Fruit fly (Drosophila melanogaster) whole organism, embryonic: ENCODE data around the gene CG5758.
A peak's percentile ranks its signal among the peaks of the same experiment; 100 is the strongest.

ENCODE experiments used
- Antp ChIP-seq: fragments of 200-800 bp; sonication (Bioruptor generic); optimal IDR thresholded peaks from 3 replicates; lab custom pipeline; 2016; ENCODE audit warnings: missing biosample characterization, missing genetic modification characterization
- Atf3 ChIP-seq: fragments of 200-800 bp; sonication (Bioruptor generic); optimal IDR thresholded peaks from 3 replicates; lab custom pipeline; 2016; ENCODE audit warnings: missing biosample characterization, missing genetic modification characterization
- CG10979 ChIP-seq: fragments of 200-800 bp; sonication (Bioruptor generic); optimal IDR thresholded peaks from 2 replicates; lab custom pipeline; 2018; ENCODE audit warnings: missing biosample characterization, mild to moderate bottlenecking, missing genetic modification characterization, moderate library complexity
- CG11398 ChIP-seq: fragments of 200-800 bp; sonication (Bioruptor generic); optimal IDR thresholded peaks from 2 replicates; lab custom pipeline; 2016; ENCODE audit warnings: missing biosample characterization, missing genetic modification characterization
- CG12744 ChIP-seq: fragments of 200-800 bp; sonication (Bioruptor generic); optimal IDR thresholded peaks from 2 replicates; lab custom pipeline; 2016; ENCODE audit warnings: missing biosample characterization, missing genetic modification characterization
- CG13287 ChIP-seq: fragments of 200-800 bp; sonication (Bioruptor generic); IDR thresholded peaks from 2 replicates; pipeline ENCODE4 v1.3.6; 2022; ENCODE audit warnings: missing biosample characterization, missing genetic modification characterization; ENCODE audit not compliant: partially characterized antibody
- CG13296 ChIP-seq: fragments of 200-800 bp; sonication (Bioruptor generic); optimal IDR thresholded peaks from 3 replicates; lab custom pipeline; 2018; ENCODE audit warnings: missing biosample characterization, mild to moderate bottlenecking, missing genetic modification characterization
- CG13624 ChIP-seq: fragments of 200-800 bp; sonication (Bioruptor generic); optimal IDR thresholded peaks from 2 replicates; lab custom pipeline; 2016; ENCODE audit warnings: missing biosample characterization, missing genetic modification characterization
- CG18262 ChIP-seq: fragments of 200-800 bp; optimal IDR thresholded peaks from 3 replicates; lab custom pipeline; 2019; ENCODE audit warnings: missing biosample characterization, mild to moderate bottlenecking, missing genetic modification characterization, moderate library complexity
- CG18599 ChIP-seq: fragments of 200-800 bp; sonication (Bioruptor generic); optimal IDR thresholded peaks from 3 replicates; lab custom pipeline; 2017; ENCODE audit warnings: missing biosample characterization, missing genetic modification characterization, mild to moderate bottlenecking, moderate library complexity, missing genetic modification reagents
- CG30403 ChIP-seq: fragments of 200-800 bp; sonication (Bioruptor generic); optimal IDR thresholded peaks from 3 replicates; lab custom pipeline; 2016; ENCODE audit warnings: missing biosample characterization, missing genetic modification characterization
- CG3726 ChIP-seq: fragments of 200-800 bp; sonication (Bioruptor generic); IDR thresholded peaks from 3 replicates; pipeline ENCODE4, ENCODE4 v1.3.6; 2022; ENCODE audit warnings: missing biosample characterization, missing genetic modification characterization
- CG42726 ChIP-seq: fragments of 200-800 bp; sonication (Bioruptor generic); IDR thresholded peaks from 2 replicates; pipeline ENCODE4 v1.3.6; 2022; ENCODE audit warnings: missing biosample characterization, missing genetic modification characterization; ENCODE audit not compliant: partially characterized antibody
- CG4282 ChIP-seq: fragments of 200-800 bp; sonication (Bioruptor generic); optimal IDR thresholded peaks from 2 replicates; lab custom pipeline; 2016; ENCODE audit warnings: missing biosample characterization, missing genetic modification characterization
- CG7987 ChIP-seq: fragments of 200-800 bp; sonication (Bioruptor generic); optimal IDR thresholded peaks from 2 replicates; lab custom pipeline; 2018; ENCODE audit warnings: missing biosample characterization, mild to moderate bottlenecking, missing genetic modification characterization, moderate library complexity
- CG8388 ChIP-seq: fragments of 200-800 bp; sonication (Bioruptor generic); optimal IDR thresholded peaks from 2 replicates; lab custom pipeline; 2019; ENCODE audit warnings: missing biosample characterization, mild to moderate bottlenecking, missing genetic modification characterization, moderate library complexity
- CTCF ChIP-seq: fragments of 200-800 bp; sonication (Bioruptor generic); optimal IDR thresholded peaks from 2 replicates; lab custom pipeline; 2017; ENCODE audit warnings: missing biosample characterization, mild to moderate bottlenecking, missing genetic modification characterization, moderate library complexity
- Deaf1 ChIP-seq: fragments of 200-800 bp; optimal IDR thresholded peaks from 3 replicates; lab custom pipeline; 2019; ENCODE audit warnings: missing biosample characterization, mild to moderate bottlenecking, missing genetic modification characterization, moderate library complexity
- Doc2 ChIP-seq: fragments of 200-800 bp; sonication (Bioruptor generic); IDR thresholded peaks from 2 replicates; pipeline ENCODE4 v1.3.6; 2022; ENCODE audit warnings: missing biosample characterization, missing genetic modification characterization
- Doc3 ChIP-seq: fragments of 200-800 bp; sonication (Bioruptor generic); IDR thresholded peaks from 3 replicates; pipeline ENCODE4 v1.3.6; 2022; ENCODE audit warnings: missing biosample characterization, missing genetic modification characterization; ENCODE audit not compliant: partially characterized antibody
- Elba2 ChIP-seq: fragments of 200-800 bp; sonication (Bioruptor generic); optimal IDR thresholded peaks from 3 replicates; lab custom pipeline; 2016; ENCODE audit warnings: missing biosample characterization, missing genetic modification characterization
- HLHmδ ChIP-seq: fragments of 200-800 bp; sonication (Bioruptor generic); optimal IDR thresholded peaks from 2 replicates; lab custom pipeline; 2018; ENCODE audit warnings: missing biosample characterization, mild to moderate bottlenecking, missing genetic modification characterization, moderate library complexity
- Hsf ChIP-seq: fragments of 200-800 bp; sonication (Bioruptor generic); optimal IDR thresholded peaks from 3 replicates; lab custom pipeline; 2016; ENCODE audit warnings: missing biosample characterization, missing genetic modification characterization
- Nf-YA ChIP-seq: fragments of 200-800 bp; sonication (Bioruptor generic); IDR thresholded peaks from 2 replicates; pipeline ENCODE4 v1.3.6; 2022; ENCODE audit warnings: missing biosample characterization, missing genetic modification characterization
- PHDP ChIP-seq: fragments of 200-800 bp; sonication (Bioruptor generic); optimal IDR thresholded peaks from 3 replicates; lab custom pipeline; 2018; ENCODE audit warnings: missing biosample characterization, mild to moderate bottlenecking, missing genetic modification characterization, moderate library complexity
- Pdp1 ChIP-seq, 2 experiments: fragments of 200-800 bp; sonication (Bioruptor generic); optimal IDR thresholded peaks; 3 replicates each; lab custom pipeline; 2016; ENCODE audit warnings: missing biosample characterization in 2 of 2, missing genetic modification characterization in 2 of 2, mild to moderate bottlenecking in 1 of 2, moderate library complexity in 1 of 2
- Poxn ChIP-seq: fragments of 200-800 bp; sonication (Bioruptor generic); IDR thresholded peaks from 2 replicates; pipeline ENCODE4 v1.3.6; 2022; ENCODE audit warnings: missing biosample characterization, missing genetic modification characterization
- Ptx1 ChIP-seq: fragments of 200-800 bp; sonication (Bioruptor generic); IDR thresholded peaks from 2 replicates; pipeline ENCODE4 v1.3.6; 2022; ENCODE audit warnings: missing biosample characterization, missing genetic modification characterization
- amos ChIP-seq: fragments of 200-800 bp; sonication (Bioruptor generic); IDR thresholded peaks from 2 replicates; pipeline ENCODE4 v1.3.6; 2022; ENCODE audit warnings: missing biosample characterization, missing genetic modification characterization; ENCODE audit not compliant: partially characterized antibody
- aop ChIP-seq: fragments of 200-800 bp; sonication (Bioruptor generic); IDR thresholded peaks from 2 replicates; pipeline ENCODE4 v1.3.6; 2022; ENCODE audit warnings: missing biosample characterization, missing genetic modification characterization
- ap ChIP-seq: fragments of 200-800 bp; sonication (Bioruptor generic); IDR thresholded peaks from 2 replicates; pipeline ENCODE4 v1.3.6; 2022; ENCODE audit warnings: missing biosample characterization, missing genetic modification characterization
- ara ChIP-seq: fragments of 200-800 bp; sonication (Bioruptor generic); IDR thresholded peaks from 2 replicates; pipeline ENCODE4 v1.3.6; 2022; ENCODE audit warnings: missing biosample characterization, missing genetic modification characterization
- cas ChIP-seq: fragments of 200-800 bp; sonication (Bioruptor generic); IDR thresholded peaks from 2 replicates; pipeline ENCODE4 v1.3.6; 2022; ENCODE audit warnings: missing biosample characterization, missing genetic modification characterization
- chinmo ChIP-seq: fragments of 200-800 bp; sonication (Bioruptor generic); IDR thresholded peaks from 4 replicates; pipeline ENCODE4 v1.3.6; 2022; ENCODE audit warnings: missing biosample characterization, missing genetic modification characterization; ENCODE audit not compliant: partially characterized antibody
- corto ChIP-seq: fragments of 200-800 bp; sonication (Bioruptor generic); optimal IDR thresholded peaks from 2 replicates; lab custom pipeline; 2016; ENCODE audit warnings: missing biosample characterization, mild to moderate bottlenecking, missing genetic modification characterization, moderate library complexity
- dmrt99B ChIP-seq: fragments of 200-800 bp; sonication (Bioruptor generic); optimal IDR thresholded peaks from 2 replicates; lab custom pipeline; 2018; ENCODE audit warnings: missing biosample characterization, mild to moderate bottlenecking, missing genetic modification characterization, moderate library complexity
- exex ChIP-seq: fragments of 200-800 bp; sonication (Bioruptor generic); optimal IDR thresholded peaks from 4 replicates; lab custom pipeline; 2018; ENCODE audit warnings: missing biosample characterization, mild to moderate bottlenecking, missing genetic modification characterization, moderate library complexity
- fd3F ChIP-seq: fragments of 200-800 bp; sonication (Bioruptor generic); optimal IDR thresholded peaks from 2 replicates; lab custom pipeline; 2018; ENCODE audit warnings: missing biosample characterization, mild to moderate bottlenecking, missing genetic modification characterization, moderate library complexity
- gfzf ChIP-seq: fragments of 200-800 bp; sonication (Bioruptor generic); optimal IDR thresholded peaks from 2 replicates; lab custom pipeline; 2016; ENCODE audit warnings: missing biosample characterization, mild to moderate bottlenecking, missing genetic modification characterization, moderate library complexity
- hbn ChIP-seq: fragments of 200-800 bp; sonication (Bioruptor generic); IDR thresholded peaks from 2 replicates; pipeline ENCODE4 v1.3.6; 2022; ENCODE audit warnings: missing biosample characterization, missing genetic modification characterization; ENCODE audit not compliant: partially characterized antibody
- jing ChIP-seq: fragments of 200-800 bp; sonication (Bioruptor generic); optimal IDR thresholded peaks from 2 replicates; lab custom pipeline; 2018; ENCODE audit warnings: missing biosample characterization, mild to moderate bottlenecking, missing genetic modification characterization
- sens ChIP-seq: fragments of 200-800 bp; sonication (Bioruptor generic); peaks from one replicate; lab custom pipeline; 2016; ENCODE audit warnings: missing biosample characterization, missing genetic modification characterization
- seq ChIP-seq: fragments of 200-800 bp; sonication (Bioruptor generic); IDR thresholded peaks from 2 replicates; pipeline ENCODE4 v1.3.6; 2022; ENCODE audit warnings: missing biosample characterization, missing genetic modification characterization
- slbo ChIP-seq: fragments of 200-800 bp; sonication (Bioruptor generic); IDR thresholded peaks from 2 replicates; pipeline ENCODE4 v1.3.6; 2022; ENCODE audit warnings: missing biosample characterization, missing genetic modification characterization
- stwl ChIP-seq: fragments of 200-800 bp; sonication (Bioruptor generic); optimal IDR thresholded peaks from 3 replicates; lab custom pipeline; 2018; ENCODE audit warnings: missing biosample characterization, mild to moderate bottlenecking, missing genetic modification characterization, moderate library complexity
- trh ChIP-seq: fragments of 200-800 bp; sonication (Bioruptor generic); optimal IDR thresholded peaks from 2 replicates; lab custom pipeline; 2016; ENCODE audit warnings: missing biosample characterization, missing genetic modification characterization
- wor ChIP-seq: fragments of 200-800 bp; sonication (Bioruptor generic); IDR thresholded peaks from 2 replicates; pipeline ENCODE4 v1.3.6; 2022; ENCODE audit warnings: missing biosample characterization, missing genetic modification characterization
- zen ChIP-seq: fragments of 200-800 bp; sonication (Bioruptor generic); optimal IDR thresholded peaks from 3 replicates; lab custom pipeline; 2018; ENCODE audit warnings: missing biosample characterization, mild to moderate bottlenecking, missing genetic modification characterization, moderate library complexity

Gene CG5758

dm6 chr2L:18141471-18142345, 21.9 kb downstream of the CG5758 start (continued):
- TF ChIP-seq CG18599 (peak; percentile 63), trh (no peak), CG30403 (peak; percentile 76), Doc2 (GFP tag; lab: Robert Waterston, UW) (no peak), seq (GFP tag; lab: Robert Waterston, UW) (peak; percentile 36; the same call in 1 of the 2 replicates), CG11398 (GFP tag; lab: Kevin White, UChicago) (peak; percentile 34), Atf3 (no peak), Doc3 (GFP tag; lab: Robert Waterston, UW) (no peak), CG13296 (GFP tag; lab: Kevin White, UChicago) (peak; percentile 43), Deaf1 (tag; lab: Kevin White, UChicago) (peak; percentile 93), CG8388 (peak; percentile 64), gfzf (no peak), CG42726 (GFP tag; lab: Robert Waterston, UW) (0 out of 2 replicates have a peak, but pooled peaks have one; percentile 27), chinmo (GFP tag; lab: Robert Waterston, UW) (peak; percentile 78; the same call in 2 of the 4 replicates), CG10979 (tag; lab: Kevin White, UChicago) (peak; percentile 66), corto (GFP tag; lab: Kevin White, UChicago) (no peak), jing (peak; percentile 30), ara (GFP tag; lab: Robert Waterston, UW) (0 out of 2 replicates have a peak, but pooled peaks have one; percentile 10), Elba2 (no peak), sens (GFP tag; lab: Kevin White, UChicago) (peak; percentile 90), CG18262 (tag; lab: Kevin White, UChicago) (peak; percentile 75), zen (tag; lab: Kevin White, UChicago) (peak; percentile 32), cas (GFP tag; lab: Robert Waterston, UW) (peak; percentile 58), Pdp1 (GFP tag; optimal IDR thresholded peaks at IDR 0.05; lab: Kevin White, UChicago) (peak; percentile 23 to 49), dmrt99B (tag; lab: Kevin White, UChicago) (peak; percentile 81), Ptx1 (peak; percentile 38; the same call in 1 of the 2 replicates), aop (no peak), fd3F (GFP tag; lab: Kevin White, UChicago) (peak; percentile 17), wor (GFP tag; lab: Robert Waterston, UW) (0 out of 2 replicates have a peak, but pooled peaks have one; percentile 16), CTCF (GFP tag; lab: Kevin White, UChicago) (no peak), amos (GFP tag; lab: Robert Waterston, UW) (no peak; the same call in 1 of the 2 replicates), CG3726 (GFP tag; lab: Robert Waterston, UW) (0 out of 3 replicates have a peak, but pooled peaks have one; percentile 55), PHDP (peak; percentile 68), slbo (GFP tag; lab: Robert Waterston, UW) (peak; percentile 71), CG4282 (GFP tag; lab: Kevin White, UChicago) (no peak), Poxn (GFP tag; lab: Robert Waterston, UW) (no peak), stwl (no peak), Antp (GFP tag; lab: Kevin White, UChicago) (peak; percentile 3), CG13287 (GFP tag; lab: Robert Waterston, UW) (no peak; the same call in none of the 2 replicates), CG7987 (GFP tag; lab: Kevin White, UChicago) (peak; percentile 33), Nf-YA (GFP tag; lab: Robert Waterston, UW) (no peak), ap (GFP tag; lab: Robert Waterston, UW) (peak; percentile 48), hbn (GFP tag; lab: Robert Waterston, UW) (no peak), CG13624 (GFP tag; lab: Kevin White, UChicago) (peak; percentile 23), Hsf (peak; percentile 82), exex (tag; lab: Kevin White, UChicago) (peak; percentile 4), HLHmδ (peak; percentile 87), CG12744 (GFP tag; lab: Kevin White, UChicago) (no peak)
